Worm (Caenorhabditis elegans) whole organism, young adult: ENCODE measurements around the gene rpc-2.

Experiments
- B0019.2 ChIP-seq: fragments of 200-800 bp; sonication (Bioruptor generic); conservative IDR thresholded peaks from 2 replicates; pipeline ENCODE4 v1.3.6; 2022; ENCODE audit warnings: missing genetic modification reagents, missing genetic modification characterization, missing compliant biosample characterization
- F33H1.4 ChIP-seq: fragments of 200-800 bp; sonication (Bioruptor generic); IDR thresholded peaks from 2 replicates; pipeline ENCODE4 v1.3.6; 2022; ENCODE audit warnings: missing genetic modification reagents, missing genetic modification characterization, missing compliant biosample characterization
- F37B4.10 ChIP-seq: fragments of 200-800 bp; sonication (Bioruptor generic); IDR thresholded peaks from 2 replicates; pipeline ENCODE4 v1.3.6; 2022; ENCODE audit warnings: missing genetic modification characterization, missing compliant biosample characterization
- F49E8.2 ChIP-seq: sonication (generic microtip); optimal IDR thresholded peaks from 3 replicates; lab custom pipeline; 2017; ENCODE audit warnings: missing genetic modification characterization, mild to moderate bottlenecking, missing compliant biosample characterization, antibody characterized with exemption, moderate library complexity; ENCODE audit not compliant: insufficient read depth
- F52B5.7 ChIP-seq: sonication (generic microtip); optimal IDR thresholded peaks from 2 replicates; lab custom pipeline; 2016; ENCODE audit warnings: mild to moderate bottlenecking, missing genetic modification characterization, missing compliant biosample characterization
- F55B11.4 ChIP-seq: sonication (generic microtip); optimal IDR thresholded peaks from 2 replicates; lab custom pipeline; 2016; ENCODE audit warnings: missing compliant biosample characterization, missing genetic modification characterization, borderline replicate concordance; ENCODE audit not compliant: insufficient read depth
- K12H6.12 ChIP-seq: fragments of 200-800 bp; sonication (Bioruptor generic); optimal IDR thresholded peaks from 2 replicates; lab custom pipeline; 2018; ENCODE audit warnings: mild to moderate bottlenecking, missing genetic modification characterization, missing compliant biosample characterization
- Y53F4B.3 ChIP-seq: fragments of 200-800 bp; sonication (Bioruptor generic); IDR thresholded peaks from 2 replicates; pipeline ENCODE4 v1.3.6; 2022; ENCODE audit warnings: missing genetic modification reagents, missing genetic modification characterization, missing compliant biosample characterization
- Y56A3A.18 ChIP-seq: fragments of 200-800 bp; sonication (Bioruptor generic); IDR thresholded peaks from 2 replicates; pipeline ENCODE4 v1.3.6; 2022; ENCODE audit warnings: missing genetic modification reagents, missing genetic modification characterization, missing compliant biosample characterization
- ama-1 ChIP-seq, 3 experiments: fragments of 150-350 bp in 1 of 3; sonication (generic microtip) in 2 of 3; optimal IDR thresholded peaks; 2 replicates each; lab custom pipeline; 2014 to 2018; ENCODE audit warnings: missing biosample characterization in 2 of 3, missing genetic modification characterization in 2 of 3, missing genetic modification reagents in 2 of 3
- aptf-3 ChIP-seq: fragments of 200-800 bp; sonication (Bioruptor generic); IDR thresholded peaks from 2 replicates; pipeline ENCODE4 v1.3.6; 2022; ENCODE audit warnings: missing genetic modification characterization, missing compliant biosample characterization
- athp-1 ChIP-seq: sonication (generic microtip); optimal IDR thresholded peaks from 2 replicates; lab custom pipeline; 2017; ENCODE audit warnings: mild to moderate bottlenecking, missing genetic modification characterization, missing compliant biosample characterization
- attf-5 ChIP-seq: fragments of 200-800 bp; sonication (Bioruptor generic); optimal IDR thresholded peaks from 2 replicates; lab custom pipeline; 2018; ENCODE audit warnings: mild to moderate bottlenecking, missing genetic modification characterization, missing compliant biosample characterization
- cebp-1 ChIP-seq, 2 experiments: fragments of 200-800 bp in 1 of 2; sonication (Bioruptor generic) in 1 of 2; sonication (generic microtip) in 1 of 2; IDR thresholded peaks in 1 of 2; optimal IDR thresholded peaks in 1 of 2; 2 replicates each; pipeline versions ENCODE4 v1.3.6 to Lab custom; 2017 to 2022; ENCODE audit warnings: missing compliant biosample characterization in 2 of 2, missing genetic modification characterization in 2 of 2, mild to moderate bottlenecking in 1 of 2, missing genetic modification reagents in 1 of 2, moderate library complexity in 1 of 2
- cebp-2 ChIP-seq: fragments of 200-800 bp; sonication (Bioruptor generic); IDR thresholded peaks from 2 replicates; pipeline ENCODE4 v1.3.6; 2022; ENCODE audit warnings: missing genetic modification characterization, missing compliant biosample characterization
- ceh-100 ChIP-seq: fragments of 200-800 bp; sonication (Bioruptor generic); IDR thresholded peaks from 2 replicates; pipeline ENCODE4 v1.3.6; 2022; ENCODE audit warnings: missing genetic modification reagents, missing genetic modification characterization, missing compliant biosample characterization
- ceh-27 ChIP-seq: fragments of 200-800 bp; sonication (Bioruptor generic); optimal IDR thresholded peaks from 2 replicates; lab custom pipeline; 2018; ENCODE audit warnings: mild to moderate bottlenecking, missing genetic modification characterization, moderate library complexity, missing compliant biosample characterization
- ceh-91 ChIP-seq: fragments of 200-800 bp; sonication (Bioruptor generic); IDR thresholded peaks from 2 replicates; pipeline ENCODE4 v1.3.6; 2022; ENCODE audit warnings: missing genetic modification reagents, missing genetic modification characterization, missing compliant biosample characterization
- die-1 ChIP-seq: sonication (generic microtip); optimal IDR thresholded peaks from 2 replicates; lab custom pipeline; 2016; ENCODE audit warnings: missing genotype, mild to moderate bottlenecking, missing genetic modification characterization, missing compliant biosample characterization
- dox-1 ChIP-seq: fragments of 200-800 bp; sonication (Bioruptor generic); IDR thresholded peaks from 2 replicates; pipeline ENCODE4 v1.3.6; 2022; ENCODE audit warnings: missing genetic modification reagents, missing genetic modification characterization, missing compliant biosample characterization
- dpl-1 ChIP-seq: fragments of 150-350 bp; optimal IDR thresholded peaks from 2 replicates; lab custom pipeline; 2014; ENCODE audit warnings: missing biosample characterization, missing genetic modification reagents, missing genetic modification characterization
- egrh-3 ChIP-seq: fragments of 200-800 bp; sonication (Bioruptor generic); IDR thresholded peaks from 2 replicates; pipeline ENCODE4 v1.3.6; 2022; ENCODE audit warnings: missing genetic modification reagents, missing genetic modification characterization, missing compliant biosample characterization
- hmg-1.2 ChIP-seq: fragments of 200-800 bp; sonication (Bioruptor generic); IDR thresholded peaks from 2 replicates; pipeline ENCODE4 v1.3.6; 2022; ENCODE audit warnings: missing genetic modification reagents, missing genetic modification characterization, missing compliant biosample characterization
- hrde-1 ChIP-seq: sonication (generic microtip); optimal IDR thresholded peaks from 2 replicates; lab custom pipeline; 2016; ENCODE audit warnings: missing genetic modification characterization, mild to moderate bottlenecking, missing compliant biosample characterization, moderate library complexity, missing genotype, missing genetic modification reagents, borderline replicate concordance
- hsf-1 ChIP-seq: fragments of 200-800 bp; sonication (Bioruptor generic); IDR thresholded peaks from 2 replicates; pipeline ENCODE4 v1.3.6; 2022; ENCODE audit warnings: missing genetic modification reagents, missing genetic modification characterization, missing compliant biosample characterization
- lag-1 ChIP-seq: fragments of 200-800 bp; sonication (Bioruptor generic); IDR thresholded peaks from 2 replicates; pipeline ENCODE4 v1.3.6; 2022; ENCODE audit warnings: missing genetic modification reagents, missing genetic modification characterization, missing compliant biosample characterization
- lin-35 ChIP-seq, 3 experiments: fragments of 150-350 bp in 2 of 3; sonication (generic microtip) in 1 of 3; optimal IDR thresholded peaks; 2 replicates each; lab custom pipeline; 2014 to 2018; ENCODE audit warnings: missing biosample characterization in 3 of 3, missing genetic modification characterization in 3 of 3, missing genetic modification reagents in 3 of 3
- lin-54 ChIP-seq: fragments of 200-800 bp; sonication (Bioruptor generic); optimal IDR thresholded peaks from 2 replicates; lab custom pipeline; 2018; ENCODE audit warnings: mild to moderate bottlenecking, missing genetic modification characterization, missing compliant biosample characterization
- lir-1 ChIP-seq: fragments of 200-800 bp; sonication (Bioruptor generic); conservative IDR thresholded peaks from 2 replicates; pipeline ENCODE4 v1.3.6; 2022; ENCODE audit warnings: missing genetic modification reagents, missing genetic modification characterization, missing compliant biosample characterization
- lsl-1 ChIP-seq: fragments of 200-800 bp; sonication (Bioruptor generic); optimal IDR thresholded peaks from 2 replicates; lab custom pipeline; 2018; ENCODE audit warnings: mild to moderate bottlenecking, missing genetic modification characterization, moderate library complexity, missing compliant biosample characterization
- madf-10 ChIP-seq: sonication (generic microtip); optimal IDR thresholded peaks from 2 replicates; lab custom pipeline; 2016; ENCODE audit warnings: mild to moderate bottlenecking, missing genetic modification characterization, missing compliant biosample characterization
- madf-6 ChIP-seq: fragments of 200-800 bp; sonication (Bioruptor generic); IDR thresholded peaks from 2 replicates; pipeline ENCODE4 v1.3.6; 2022; ENCODE audit warnings: missing genetic modification reagents, missing genetic modification characterization, missing compliant biosample characterization
- madf-8 ChIP-seq: fragments of 200-800 bp; sonication (Bioruptor generic); conservative IDR thresholded peaks from 2 replicates; pipeline ENCODE4 v1.3.6; 2022; ENCODE audit warnings: missing genetic modification reagents, missing genetic modification characterization, missing compliant biosample characterization
- mcd-1 ChIP-seq: fragments of 200-800 bp; sonication (Bioruptor generic); IDR thresholded peaks from 2 replicates; pipeline ENCODE4 v1.3.6; 2022; ENCODE audit warnings: missing genetic modification reagents, missing genetic modification characterization, missing compliant biosample characterization
- nhr-90 ChIP-seq: sonication (generic microtip); optimal IDR thresholded peaks from 2 replicates; lab custom pipeline; 2016; ENCODE audit warnings: missing genotype, mild to moderate bottlenecking, missing genetic modification characterization, missing compliant biosample characterization
- pbrm-1 ChIP-seq: fragments of 200-800 bp; sonication (Bioruptor generic); IDR thresholded peaks from 2 replicates; pipeline ENCODE4 v1.3.6; 2022; ENCODE audit warnings: missing genetic modification reagents, missing genetic modification characterization, missing compliant biosample characterization
- repo-1 ChIP-seq: sonication (generic microtip); optimal IDR thresholded peaks from 2 replicates; lab custom pipeline; 2017; ENCODE audit warnings: mild to moderate bottlenecking, missing genetic modification characterization, missing compliant biosample characterization
- snpc-1.1 ChIP-seq: sonication (generic microtip); optimal IDR thresholded peaks from 2 replicates; lab custom pipeline; 2017; ENCODE audit warnings: missing genetic modification characterization, mild to moderate bottlenecking, missing compliant biosample characterization, antibody characterized with exemption, moderate library complexity, missing genotype, missing genetic modification reagents; ENCODE audit not compliant: insufficient read depth
- snpc-3.4 ChIP-seq: sonication (generic microtip); optimal IDR thresholded peaks from 2 replicates; lab custom pipeline; 2017; ENCODE audit warnings: missing genetic modification characterization, mild to moderate bottlenecking, missing compliant biosample characterization, antibody characterized with exemption, moderate library complexity, missing genotype, missing genetic modification reagents
- snpc-4 ChIP-seq, 5 experiments: fragments of 150-350 bp in 1 of 5; sonication (generic microtip) in 4 of 5; optimal IDR thresholded peaks; 2 replicates each; lab custom pipeline; 2014 to 2018; ENCODE audit warnings: missing genetic modification characterization in 5 of 5, missing biosample characterization in 3 of 5, antibody characterized with exemption in 2 of 5, mild to moderate bottlenecking in 2 of 5, missing compliant biosample characterization in 2 of 5, missing genotype in 2 of 5, moderate library complexity in 2 of 5, missing genetic modification reagents in 1 of 5
- tbp1 ChIP-seq: fragments of 200-800 bp; sonication (Bioruptor generic); optimal IDR thresholded peaks from 2 replicates; lab custom pipeline; 2018; ENCODE audit warnings: mild to moderate bottlenecking, missing genetic modification characterization, missing compliant biosample characterization
- unc-62 ChIP-seq: fragments of 150-350 bp; optimal IDR thresholded peaks from 2 replicates; lab custom pipeline; 2014; ENCODE audit warnings: missing biosample characterization, missing genetic modification reagents, missing genetic modification characterization
- zim-3 ChIP-seq: sonication (generic microtip); optimal IDR thresholded peaks from 2 replicates; lab custom pipeline; 2017; ENCODE audit warnings: mild to moderate bottlenecking, missing genetic modification characterization, moderate library complexity, missing compliant biosample characterization
- ztf-22 ChIP-seq: fragments of 200-800 bp; sonication (Bioruptor generic); optimal IDR thresholded peaks from 2 replicates; lab custom pipeline; 2018; ENCODE audit warnings: mild to moderate bottlenecking, missing genetic modification characterization, moderate library complexity, missing compliant biosample characterization
- ztf-3 ChIP-seq: fragments of 200-800 bp; sonication (Bioruptor generic); optimal IDR thresholded peaks from 2 replicates; lab custom pipeline; 2018; ENCODE audit warnings: mild to moderate bottlenecking, missing genetic modification characterization, missing compliant biosample characterization

Gene rpc-2

DNA sequence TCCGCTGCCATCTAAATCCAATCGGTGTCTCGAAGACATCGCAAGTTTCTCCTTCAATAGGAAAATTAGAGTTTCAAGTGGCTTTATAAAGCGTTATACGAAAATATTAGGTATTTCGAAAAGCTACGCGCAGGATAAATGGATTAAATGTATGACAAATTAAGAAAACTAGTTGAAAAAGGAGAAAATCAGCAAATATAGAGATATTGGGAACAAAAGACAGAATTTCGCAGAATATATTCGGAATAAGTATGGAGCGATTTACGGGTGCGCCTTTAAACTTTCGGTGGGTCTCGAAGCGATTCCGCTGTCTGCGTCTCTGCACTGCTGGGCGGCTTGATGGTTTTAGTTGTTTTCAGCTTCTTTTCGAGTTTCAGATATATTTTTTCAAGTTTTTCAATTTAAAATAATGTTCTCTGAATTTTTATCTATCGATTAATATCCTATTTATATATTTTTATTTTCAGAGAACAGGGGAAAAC, 34.5 kb downstream of the rpc-2 start, which contains the start of the genes ddx-15 and ucr-1 (continued):
- TF ChIP-seq snpc-1.1 (tag; lab: Kevin White, UChicago): peak; percentile 8
- peak; percentile 21 for TF ChIP-seq F49E8.2 (tag; lab: Kevin White, UChicago)
- no peak for TF ChIP-seq nhr-90 (tag; lab: Kevin White, UChicago)
- no peak for TF ChIP-seq athp-1
- no peak for TF ChIP-seq cebp-1 (GFP tag; IDR thresholded peaks at IDR 0.05; lab: Robert Waterston, UW)
- peak; percentile 18 for TF ChIP-seq cebp-1 (tag; optimal IDR thresholded peaks at IDR 0.05; lab: Kevin White, UChicago)
- peak; percentile 79 for TF ChIP-seq madf-6
- TF ChIP-seq hsf-1: no peak
- no peak for TF ChIP-seq F52B5.7 (tag; lab: Kevin White, UChicago)
- TF ChIP-seq madf-8: peak; percentile 31; the same call in 1 of the 2 replicates
- peak; percentile 59; the same call in 1 of the 2 replicates for TF ChIP-seq pbrm-1 (GFP tag; lab: Robert Waterston, UW)
- peak; percentile 66 for TF ChIP-seq lsl-1 (GFP tag; lab: Kevin White, UChicago)
- TF ChIP-seq lin-35 (GFP tag; optimal IDR thresholded peaks at IDR 0.05; lab: Kevin White, UChicago): peak in 1 of 3 experiments; percentile 36
- TF ChIP-seq cebp-2: no peak
- no peak for TF ChIP-seq egrh-3
- TF ChIP-seq lag-1 (GFP tag; lab: Robert Waterston, UW): no peak
- peak; percentile 40 for TF ChIP-seq tbp1 (GFP tag; lab: Kevin White, UChicago)
- peak; percentile 64 for TF ChIP-seq lin-54 (GFP tag; lab: Kevin White, UChicago)
- TF ChIP-seq snpc-3.4 (tag; lab: Kevin White, UChicago): peak; percentile 56
- no peak for TF ChIP-seq zim-3 (tag; lab: Kevin White, UChicago)
- TF ChIP-seq attf-5 (GFP tag; lab: Kevin White, UChicago): peak; percentile 63
- TF ChIP-seq F33H1.4: peak; percentile 96
- TF ChIP-seq mcd-1 (GFP tag; lab: Robert Waterston, UW): peak; percentile 74
- TF ChIP-seq Y56A3A.18 (GFP tag; lab: Robert Waterston, UW): no peak
- TF ChIP-seq dox-1 (GFP tag; lab: Robert Waterston, UW): peak; percentile 66
- no peak for TF ChIP-seq repo-1 (tag; lab: Kevin White, UChicago)
- TF ChIP-seq F55B11.4 (tag; lab: Kevin White, UChicago): no peak
- no peak for TF ChIP-seq snpc-4 (GFP tag; optimal IDR thresholded peaks at IDR 0.05; lab: Kevin White, UChicago)
- peak in 2 of 4 experiments; percentile 1 to 45 for TF ChIP-seq snpc-4 (tag; optimal IDR thresholded peaks at IDR 0.05; lab: Kevin White, UChicago)
- peak; percentile 64 for TF ChIP-seq ceh-91 (GFP tag; lab: Robert Waterston, UW)
- TF ChIP-seq ztf-22 (GFP tag; lab: Kevin White, UChicago): no peak
- no peak for TF ChIP-seq unc-62 (GFP tag; lab: Kevin White, UChicago)
- no peak for TF ChIP-seq madf-10 (tag; lab: Kevin White, UChicago)
- TF ChIP-seq aptf-3 (GFP tag; lab: Robert Waterston, UW): no peak
- no peak for TF ChIP-seq Y53F4B.3 (GFP tag; lab: Robert Waterston, UW)
- TF ChIP-seq B0019.2 (GFP tag; lab: Robert Waterston, UW): peak; percentile 52; the same call in 1 of the 2 replicates
- TF ChIP-seq, all 124 proteins: peak for 26

DNA sequence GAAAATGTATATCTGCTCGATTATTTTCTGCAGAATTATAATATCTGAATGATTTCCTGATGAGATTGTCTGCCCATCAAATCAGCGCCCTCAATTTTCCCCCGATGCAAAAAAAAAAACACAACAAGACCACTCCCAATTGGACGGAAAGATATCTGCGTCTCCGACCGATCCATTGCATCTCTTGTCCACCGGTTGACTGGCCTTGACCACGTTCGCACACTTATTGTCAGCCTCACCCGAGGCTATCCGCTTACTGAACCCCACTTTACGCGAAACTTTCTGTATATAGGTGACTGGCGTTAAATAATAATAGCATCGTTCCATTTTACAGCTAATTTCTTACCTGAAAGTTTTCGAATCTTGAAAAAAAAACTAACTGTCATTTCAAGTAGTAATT, 37.2 kb downstream of the rpc-2 start:
- TF ChIP-seq hmg-1.2 (GFP tag; lab: Robert Waterston, UW): peak; percentile 33; the same call in 1 of the 2 replicates
- TF ChIP-seq nhr-90 (tag; lab: Kevin White, UChicago): no peak
- TF ChIP-seq ceh-27 (GFP tag; lab: Kevin White, UChicago): no peak
- TF ChIP-seq cebp-2: no peak
- TF ChIP-seq ztf-3 (GFP tag; lab: Kevin White, UChicago): no peak
- 0 out of 2 replicates have a peak, but pooled peaks have one; percentile 35 for TF ChIP-seq Y56A3A.18 (GFP tag; lab: Robert Waterston, UW)
- no peak for TF ChIP-seq lir-1
- 0 out of 2 replicates have a peak, but pooled peaks have one; percentile 4 for TF ChIP-seq dox-1 (GFP tag; lab: Robert Waterston, UW)
- TF ChIP-seq dpl-1 (GFP tag; lab: Kevin White, UChicago): no peak
- no peak for TF ChIP-seq die-1 (tag; lab: Kevin White, UChicago)
- TF ChIP-seq F37B4.10 (GFP tag; lab: Robert Waterston, UW): no peak
- no peak for TF ChIP-seq K12H6.12 (tag; lab: Kevin White, UChicago)
- TF ChIP-seq mcd-1 (GFP tag; lab: Robert Waterston, UW): no peak
- peak; percentile 38 for TF ChIP-seq hrde-1 (tag; lab: Kevin White, UChicago)
- TF ChIP-seq ama-1 (optimal IDR thresholded peaks at IDR 0.05; lab: Kevin White, UChicago): peak; percentile 48
- TF ChIP-seq ama-1 (GFP tag; optimal IDR thresholded peaks at IDR 0.05; lab: Kevin White, UChicago): no peak
- TF ChIP-seq ceh-100: no peak
